Worm (Caenorhabditis elegans) whole organism, L4 larva: Measurements from ENCODE around the gene C14A4.9.
A peak's percentile ranks its signal among the peaks of the same experiment; 100 is the strongest.

ENCODE experiments used
- D1046.2 ChIP-seq: fragments of 200-800 bp; sonication (Bioruptor generic); IDR thresholded peaks from 2 replicates; pipeline ENCODE4 v1.3.6; 2022; ENCODE audit warnings: missing genetic modification characterization, missing compliant biosample characterization
- F44E2.7 ChIP-seq: fragments of 200-800 bp; sonication (Bioruptor generic); IDR thresholded peaks from 2 replicates; pipeline ENCODE4 v2.1.2; 2022; ENCODE audit warnings: missing genetic modification characterization, missing compliant biosample characterization
- F49E8.2 ChIP-seq: sonication (generic microtip); optimal IDR thresholded peaks from 2 replicates; lab custom pipeline; 2016; ENCODE audit warnings: missing compliant biosample characterization, mild to moderate bottlenecking, missing genetic modification characterization, borderline replicate concordance
- Y105C5A.15 ChIP-seq: fragments of 200-800 bp; sonication (Bioruptor generic); IDR thresholded peaks from 2 replicates; pipeline ENCODE4 v1.3.6; 2022; ENCODE audit warnings: missing genetic modification characterization, missing compliant biosample characterization
- Y5F2A.4 ChIP-seq: fragments of 200-800 bp; sonication (Bioruptor generic); optimal IDR thresholded peaks from 2 replicates; lab custom pipeline; 2018; ENCODE audit warnings: mild to moderate bottlenecking, missing genetic modification characterization, missing compliant biosample characterization
- Y75B8A.6 ChIP-seq: fragments of 200-800 bp; sonication (Bioruptor generic); IDR thresholded peaks from 2 replicates; pipeline ENCODE4 v1.3.6; 2022; ENCODE audit warnings: missing genetic modification reagents, missing genetic modification characterization, missing compliant biosample characterization
- ZK337.2 ChIP-seq: fragments of 200-800 bp; sonication (Bioruptor generic); IDR thresholded peaks from 2 replicates; pipeline ENCODE4 v1.3.6; 2022; ENCODE audit warnings: missing genetic modification reagents, missing genetic modification characterization, missing compliant biosample characterization
- aly-2 ChIP-seq: sonication (generic microtip); optimal IDR thresholded peaks from 2 replicates; lab custom pipeline; 2018; ENCODE audit warnings: missing biosample characterization, missing genetic modification characterization
- ama-1 ChIP-seq: fragments of 150-350 bp; optimal IDR thresholded peaks from 2 replicates; lab custom pipeline; 2014; ENCODE audit warnings: inconsistent platforms, mixed read lengths
- arid-1 ChIP-seq: fragments of 200-800 bp; sonication (Bioruptor generic); conservative IDR thresholded peaks from 2 replicates; pipeline ENCODE4 v1.3.6; 2022; ENCODE audit warnings: missing genetic modification reagents, missing genetic modification characterization, missing compliant biosample characterization
- attf-4 ChIP-seq: sonication (generic microtip); optimal IDR thresholded peaks from 3 replicates; lab custom pipeline; 2017; ENCODE audit warnings: missing biosample characterization, missing genetic modification characterization
- ceh-44 ChIP-seq: fragments of 200-800 bp; sonication (Bioruptor generic); IDR thresholded peaks from 2 replicates; pipeline ENCODE4 v1.3.6; 2022; ENCODE audit warnings: missing genetic modification reagents, missing genetic modification characterization, missing compliant biosample characterization
- ceh-62 ChIP-seq: sonication (generic microtip); optimal IDR thresholded peaks from 2 replicates; lab custom pipeline; 2017; ENCODE audit warnings: missing biosample characterization, missing genetic modification characterization
- cey-2 ChIP-seq: sonication (generic microtip); optimal IDR thresholded peaks from 3 replicates; lab custom pipeline; 2017; ENCODE audit warnings: missing genetic modification characterization, mild to moderate bottlenecking, missing compliant biosample characterization, antibody characterized with exemption, borderline replicate concordance; ENCODE audit not compliant: insufficient read depth
- daf-19 ChIP-seq: fragments of 200-800 bp; sonication (Bioruptor generic); conservative IDR thresholded peaks from 2 replicates; pipeline ENCODE4 v1.3.6; 2022; ENCODE audit warnings: missing genetic modification characterization, missing compliant biosample characterization
- dmd-8 ChIP-seq: fragments of 200-800 bp; sonication (Bioruptor generic); IDR thresholded peaks from 2 replicates; pipeline ENCODE4 v1.3.6; 2022; ENCODE audit warnings: missing genetic modification characterization, missing compliant biosample characterization
- dmd-9 ChIP-seq: fragments of 200-800 bp; sonication (Bioruptor generic); IDR thresholded peaks from 2 replicates; pipeline ENCODE4 v1.3.6; 2022; ENCODE audit warnings: missing genetic modification reagents, missing genetic modification characterization, missing compliant biosample characterization
- duxl-1 ChIP-seq: sonication (generic microtip); optimal IDR thresholded peaks from 2 replicates; lab custom pipeline; 2016; ENCODE audit warnings: mild to moderate bottlenecking, missing genetic modification characterization, moderate library complexity, missing compliant biosample characterization; ENCODE audit not compliant: poor library complexity
- dve-1 ChIP-seq: sonication (generic microtip); optimal IDR thresholded peaks from 2 replicates; lab custom pipeline; 2017; ENCODE audit warnings: antibody characterized with exemption, mild to moderate bottlenecking, missing genetic modification characterization, missing compliant biosample characterization; ENCODE audit not compliant: insufficient read depth
- egl-27 ChIP-seq: sonication (generic microtip); optimal IDR thresholded peaks from 3 replicates; lab custom pipeline; 2017; ENCODE audit warnings: missing biosample characterization, missing genetic modification reagents, missing genetic modification characterization
- fkh-10 ChIP-seq: fragments of 150-350 bp; optimal IDR thresholded peaks from 2 replicates; lab custom pipeline; 2014; ENCODE audit warnings: missing biosample characterization, missing genetic modification reagents, missing genetic modification characterization
- lin-1 ChIP-seq: fragments of 200-800 bp; sonication (Bioruptor generic); IDR thresholded peaks from 2 replicates; pipeline ENCODE4 v1.3.6; 2022; ENCODE audit warnings: missing genetic modification reagents, missing genetic modification characterization, missing compliant biosample characterization
- lin-13 ChIP-seq: fragments of 150-350 bp; optimal IDR thresholded peaks from 2 replicates; lab custom pipeline; 2014; ENCODE audit warnings: missing biosample characterization, missing genetic modification reagents, missing genetic modification characterization
- lin-15B ChIP-seq: fragments of 150-350 bp; sonication (generic microtip); optimal IDR thresholded peaks from 3 replicates; lab custom pipeline; 2014; ENCODE audit warnings: missing biosample characterization, missing genetic modification characterization
- lin-29 ChIP-seq: fragments of 200-800 bp; sonication (Bioruptor generic); IDR thresholded peaks from 2 replicates; pipeline ENCODE4 v1.3.6; 2022; ENCODE audit warnings: missing genetic modification reagents, missing genetic modification characterization, missing compliant biosample characterization
- mdt-29 ChIP-seq: fragments of 200-800 bp; sonication (Bioruptor generic); IDR thresholded peaks from 2 replicates; pipeline ENCODE4 v1.3.6; 2022; ENCODE audit warnings: missing genetic modification reagents, missing genetic modification characterization, missing compliant biosample characterization
- mes-2 ChIP-seq: sonication (generic microtip); optimal IDR thresholded peaks from 2 replicates; lab custom pipeline; 2016; ENCODE audit warnings: missing genotype, mild to moderate bottlenecking, missing genetic modification characterization, missing compliant biosample characterization; ENCODE audit not compliant: poor library complexity, severe bottlenecking
- mxl-2 ChIP-seq: fragments of 200-800 bp; sonication (Bioruptor generic); conservative IDR thresholded peaks from 2 replicates; pipeline ENCODE4 v1.3.6; 2022; ENCODE audit warnings: missing genetic modification reagents, missing genetic modification characterization, missing compliant biosample characterization
- nhr-102 ChIP-seq: sonication (generic microtip); optimal IDR thresholded peaks from 2 replicates; lab custom pipeline; 2016; ENCODE audit warnings: mild to moderate bottlenecking, missing genetic modification characterization, moderate library complexity, missing compliant biosample characterization
- nhr-111 ChIP-seq: fragments of 200-800 bp; sonication (Bioruptor generic); optimal IDR thresholded peaks from 2 replicates; lab custom pipeline; 2018; ENCODE audit warnings: mild to moderate bottlenecking, missing genetic modification characterization, missing compliant biosample characterization
- nhr-48 ChIP-seq: sonication (generic microtip); optimal IDR thresholded peaks from 2 replicates; lab custom pipeline; 2016; ENCODE audit warnings: mild to moderate bottlenecking, missing genetic modification characterization, missing compliant biosample characterization
- nhr-6 ChIP-seq: fragments of 150-350 bp; optimal IDR thresholded peaks from 2 replicates; lab custom pipeline; 2014; ENCODE audit warnings: missing biosample characterization, missing genetic modification characterization
- nhr-76 ChIP-seq: fragments of 150-350 bp; optimal IDR thresholded peaks from 2 replicates; lab custom pipeline; 2014; ENCODE audit warnings: missing biosample characterization, missing genetic modification characterization
- nhr-77 ChIP-seq: fragments of 150-350 bp; optimal IDR thresholded peaks from 2 replicates; lab custom pipeline; 2014; ENCODE audit warnings: missing biosample characterization, missing genetic modification characterization
- pha-4 ChIP-seq, 2 experiments: fragments of 150-350 bp in 1 of 2; fragments of 200-800 bp in 1 of 2; sonication (Bioruptor generic) in 1 of 2; IDR thresholded peaks in 1 of 2; optimal IDR thresholded peaks in 1 of 2; 2 replicates each; pipeline versions ENCODE4 v1.3.6 to Lab custom; 2014 to 2022; ENCODE audit warnings: missing genetic modification characterization in 2 of 2, missing genetic modification reagents in 2 of 2, missing biosample characterization in 1 of 2, missing compliant biosample characterization in 1 of 2
- pqm-1 ChIP-seq: sonication (generic microtip); optimal IDR thresholded peaks from 2 replicates; lab custom pipeline; 2017; ENCODE audit warnings: missing biosample characterization, missing genetic modification characterization
- rbr-2 ChIP-seq: sonication (generic microtip); optimal IDR thresholded peaks from 2 replicates; lab custom pipeline; 2016; ENCODE audit warnings: missing genotype, missing genetic modification characterization, missing compliant biosample characterization
- saeg-2 ChIP-seq: fragments of 200-800 bp; sonication (Bioruptor generic); IDR thresholded peaks from 2 replicates; pipeline ENCODE4 v1.3.6; 2022; ENCODE audit warnings: missing genetic modification reagents, missing genetic modification characterization, missing compliant biosample characterization
- sdz-12 ChIP-seq: fragments of 200-800 bp; sonication (Bioruptor generic); optimal IDR thresholded peaks from 2 replicates; lab custom pipeline; 2018; ENCODE audit warnings: mild to moderate bottlenecking, missing genetic modification characterization, missing compliant biosample characterization
- set-16 ChIP-seq: fragments of 200-800 bp; sonication (Bioruptor generic); IDR thresholded peaks from 2 replicates; pipeline ENCODE4 v1.3.6; 2022; ENCODE audit warnings: missing genetic modification reagents, missing genetic modification characterization, missing compliant biosample characterization
- skn-1 ChIP-seq: fragments of 150-350 bp; optimal IDR thresholded peaks from 2 replicates; lab custom pipeline; 2014; ENCODE audit warnings: missing biosample characterization, missing genetic modification characterization
- spr-3 ChIP-seq: fragments of 200-800 bp; sonication (Bioruptor generic); optimal IDR thresholded peaks from 2 replicates; lab custom pipeline; 2018; ENCODE audit warnings: mild to moderate bottlenecking, missing genetic modification characterization, missing compliant biosample characterization
- tra-1 ChIP-seq: fragments of 200-800 bp; sonication (Bioruptor generic); IDR thresholded peaks from 2 replicates; pipeline ENCODE4 v1.3.6; 2022; ENCODE audit warnings: missing genetic modification reagents, missing genetic modification characterization, missing compliant biosample characterization
- zfp-3 ChIP-seq: fragments of 200-800 bp; sonication (Bioruptor generic); conservative IDR thresholded peaks from 2 replicates; pipeline ENCODE4 v1.3.6; 2022; ENCODE audit warnings: missing genetic modification reagents, missing genetic modification characterization, missing compliant biosample characterization
- zip-2 ChIP-seq: fragments of 150-350 bp; optimal IDR thresholded peaks from 2 replicates; lab custom pipeline; 2014; ENCODE audit warnings: missing biosample characterization, missing genetic modification characterization

C14A4.9 gene

DNA sequence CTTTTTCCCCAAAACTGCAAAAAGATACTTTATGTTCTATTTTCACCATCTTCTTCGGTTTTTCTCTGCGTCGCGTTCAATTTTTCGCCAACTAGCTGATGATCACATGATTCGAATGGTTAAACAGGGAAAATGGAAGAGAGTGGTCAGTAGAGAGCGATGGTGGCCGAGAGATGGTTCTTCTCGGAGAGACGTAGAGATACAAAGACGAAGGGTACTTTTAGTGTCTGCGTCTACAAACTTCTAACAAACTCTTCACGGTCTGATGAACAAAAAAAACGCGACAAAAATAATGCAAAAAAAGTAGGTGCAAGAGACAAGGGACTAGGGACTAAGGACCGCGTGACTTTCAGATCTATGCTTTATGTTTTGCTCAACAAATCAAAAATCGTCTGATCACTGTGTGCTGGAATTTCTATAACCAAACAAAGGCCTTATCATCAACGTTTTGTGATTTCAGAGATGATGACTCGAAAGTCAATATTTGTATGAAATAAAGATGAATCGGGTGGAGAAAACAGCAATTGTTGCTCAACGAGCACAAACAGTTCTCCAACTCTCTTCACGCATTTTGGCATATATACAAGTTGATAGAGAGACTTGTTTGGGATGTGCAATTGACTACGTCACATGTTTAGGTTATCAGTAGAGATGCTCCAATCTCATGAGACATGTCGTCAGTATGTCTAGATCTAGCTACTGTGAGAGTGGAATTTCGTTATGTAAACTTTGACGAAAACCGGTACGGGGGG is 47.0 kb upstream of the C14A4.9 start (continued):
- TF ChIP-seq lin-1 (GFP tag; lab: Robert Waterston, UW): peak; percentile 77; the same call in 1 of the 2 replicates
- 0 out of 2 replicates have a peak, but pooled peaks have one; percentile 42 for TF ChIP-seq zfp-3
- peak; percentile 95 for TF ChIP-seq nhr-48 (tag; lab: Kevin White, UChicago)
- peak; percentile 83 for TF ChIP-seq mes-2 (tag; lab: Kevin White, UChicago)
- no peak for TF ChIP-seq egl-27 (tag; lab: Kevin White, UChicago)
- peak; percentile 70 for TF ChIP-seq duxl-1 (tag; lab: Kevin White, UChicago)
- no peak for TF ChIP-seq ceh-62 (tag; lab: Kevin White, UChicago)
- TF ChIP-seq ama-1 (lab: Kevin White, UChicago): peak; percentile 82
- TF ChIP-seq spr-3 (GFP tag; lab: Kevin White, UChicago): peak; percentile 26
- TF ChIP-seq Y75B8A.6 (GFP tag; lab: Robert Waterston, UW): 0 out of 2 replicates have a peak, but pooled peaks have one; percentile 74
- peak; percentile 41; the same call in 1 of the 2 replicates for TF ChIP-seq pha-4 (GFP tag; IDR thresholded peaks at IDR 0.05; lab: Robert Waterston, UW)
- TF ChIP-seq pha-4 (tag; optimal IDR thresholded peaks at IDR 0.05; lab: Kevin White, UChicago): no peak
- no peak for TF ChIP-seq nhr-111 (GFP tag; lab: Kevin White, UChicago)
- TF ChIP-seq F44E2.7 (GFP tag; lab: Robert Waterston, UW): no peak
- TF ChIP-seq saeg-2 (GFP tag; lab: Robert Waterston, UW): peak; percentile 89
- TF ChIP-seq nhr-76 (tag; lab: Kevin White, UChicago): peak; percentile 64
- peak; percentile 96 for TF ChIP-seq dve-1 (tag; lab: Kevin White, UChicago)
- TF ChIP-seq sdz-12: peak; percentile 7
- TF ChIP-seq ZK337.2: peak; percentile 6; the same call in 1 of the 2 replicates
- peak; percentile 55; the same call in 1 of the 2 replicates for TF ChIP-seq mdt-29 (GFP tag; lab: Robert Waterston, UW)
- TF ChIP-seq set-16 (GFP tag; lab: Robert Waterston, UW): peak; percentile 55
- TF ChIP-seq Y105C5A.15 (GFP tag; lab: Robert Waterston, UW): 0 out of 2 replicates have a peak, but pooled peaks have one; percentile 24
- no peak for TF ChIP-seq attf-4 (tag; lab: Kevin White, UChicago)
- peak; percentile 66 for TF ChIP-seq nhr-6 (tag; lab: Kevin White, UChicago)
- no peak for TF ChIP-seq daf-19 (GFP tag; lab: Robert Waterston, UW)
- peak; percentile 28; the same call in 1 of the 2 replicates for TF ChIP-seq arid-1
- TF ChIP-seq, all 104 proteins: peak for 66

- no peak for TF ChIP-seq tra-1 (GFP tag; lab: Robert Waterston, UW)
- TF ChIP-seq lin-13 (GFP tag; lab: Kevin White, UChicago): no peak
- no peak for TF ChIP-seq nhr-102 (tag; lab: Kevin White, UChicago)
- TF ChIP-seq rbr-2 (tag; lab: Kevin White, UChicago): no peak
- no peak for TF ChIP-seq saeg-2 (GFP tag; lab: Robert Waterston, UW)
- TF ChIP-seq ceh-44: no peak
- no peak for TF ChIP-seq pqm-1
- no peak for TF ChIP-seq egl-27 (tag; lab: Kevin White, UChicago)
- no peak for TF ChIP-seq fkh-10
- TF ChIP-seq skn-1 (tag; lab: Kevin White, UChicago): no peak
- no peak for TF ChIP-seq dmd-9
- TF ChIP-seq lin-15B (tag; lab: Kevin White, UChicago): no peak
- no peak for TF ChIP-seq lin-29 (GFP tag; lab: Robert Waterston, UW)
- no peak for TF ChIP-seq nhr-48 (tag; lab: Kevin White, UChicago)
- no peak for TF ChIP-seq Y5F2A.4 (GFP tag; lab: Kevin White, UChicago)
- no peak for TF ChIP-seq nhr-77
- TF ChIP-seq zip-2 (tag; lab: Kevin White, UChicago): no peak
- no peak for TF ChIP-seq lin-1 (GFP tag; lab: Robert Waterston, UW)
- no peak for TF ChIP-seq dmd-8
- TF ChIP-seq F49E8.2 (tag; lab: Kevin White, UChicago): no peak
- TF ChIP-seq cey-2 (tag; lab: Kevin White, UChicago): no peak
- no peak for TF ChIP-seq daf-19 (GFP tag; lab: Robert Waterston, UW)
- no peak for TF ChIP-seq aly-2 (tag; lab: Kevin White, UChicago)
- TF ChIP-seq spr-3 (GFP tag; lab: Kevin White, UChicago): no peak
- TF ChIP-seq D1046.2 (GFP tag; lab: Robert Waterston, UW): peak; percentile 81; the same call in 1 of the 2 replicates
- no peak for TF ChIP-seq mes-2 (tag; lab: Kevin White, UChicago)
- no peak for TF ChIP-seq Y105C5A.15 (GFP tag; lab: Robert Waterston, UW)
- no peak for TF ChIP-seq mxl-2 (GFP tag; lab: Robert Waterston, UW)
These were observed 45.6 kb upstream of the C14A4.9 start for ce11 chrII:10553377-10554045.
